Worm (Caenorhabditis elegans) whole organism, L3 larva: ENCODE measurements around the gene egl-26.

ENCODE experiments used
- R02D3.7 ChIP-seq: fragments of 150-350 bp; optimal IDR thresholded peaks from 2 replicates; lab custom pipeline; 2014; ENCODE audit warnings: missing biosample characterization, missing genetic modification characterization
- ZK546.5 ChIP-seq: sonication (generic microtip); optimal IDR thresholded peaks from 2 replicates; lab custom pipeline; 2017; ENCODE audit warnings: missing biosample characterization, missing genetic modification characterization
- ama-1 ChIP-seq: fragments of 150-350 bp; optimal IDR thresholded peaks from 2 replicates; lab custom pipeline; 2018
- ceh-16 ChIP-seq: sonication (generic microtip); optimal IDR thresholded peaks from 2 replicates; lab custom pipeline; 2017; ENCODE audit warnings: missing biosample characterization, missing genetic modification characterization
- ceh-28 ChIP-seq: fragments of 150-350 bp; optimal IDR thresholded peaks from 2 replicates; lab custom pipeline; 2014; ENCODE audit warnings: missing biosample characterization, missing genetic modification reagents, missing genetic modification characterization
- ceh-82 ChIP-seq: fragments of 150-350 bp; optimal IDR thresholded peaks from 2 replicates; lab custom pipeline; 2014; ENCODE audit warnings: missing biosample characterization, missing genetic modification characterization
- ceh-9 ChIP-seq: sonication (generic microtip); optimal IDR thresholded peaks from 2 replicates; lab custom pipeline; 2018; ENCODE audit warnings: missing biosample characterization, missing genetic modification characterization
- egl-27 ChIP-seq: sonication (generic microtip); optimal IDR thresholded peaks from 4 replicates; lab custom pipeline; 2017; ENCODE audit warnings: missing biosample characterization, missing genetic modification reagents, missing genetic modification characterization
- egl-5 ChIP-seq: fragments of 150-350 bp; optimal IDR thresholded peaks from 2 replicates; lab custom pipeline; 2017; ENCODE audit warnings: missing biosample characterization, missing genetic modification reagents, missing genetic modification characterization, inconsistent platforms
- elt-1 ChIP-seq: fragments of 150-350 bp; optimal IDR thresholded peaks from 2 replicates; lab custom pipeline; 2014; ENCODE audit warnings: missing biosample characterization, missing genetic modification characterization
- elt-2 ChIP-seq: sonication (generic microtip); optimal IDR thresholded peaks from 2 replicates; lab custom pipeline; 2016; ENCODE audit warnings: missing genetic modification reagents, mild to moderate bottlenecking, missing genetic modification characterization, missing compliant biosample characterization
- elt-3 ChIP-seq, 3 experiments: fragments of 150-350 bp in 1 of 3; sonication (generic microtip) in 2 of 3; optimal IDR thresholded peaks; 2 replicates in 2 of 3; 4 replicates in 1 of 3; lab custom pipeline; 2014 to 2017; ENCODE audit warnings: missing biosample characterization in 3 of 3, missing genetic modification characterization in 3 of 3
- fkh-10 ChIP-seq: sonication (generic microtip); optimal IDR thresholded peaks from 2 replicates; lab custom pipeline; 2017; ENCODE audit warnings: missing biosample characterization, missing genetic modification reagents, missing genetic modification characterization
- fkh-2 ChIP-seq: fragments of 150-350 bp; optimal IDR thresholded peaks from 2 replicates; lab custom pipeline; 2014; ENCODE audit warnings: missing biosample characterization, missing genetic modification reagents, missing genetic modification characterization
- fos-1 ChIP-seq: fragments of 150-350 bp; optimal IDR thresholded peaks from 2 replicates; lab custom pipeline; 2014; ENCODE audit warnings: missing biosample characterization, missing genetic modification characterization
- hmg-11 ChIP-seq: sonication (generic microtip); optimal IDR thresholded peaks from 2 replicates; lab custom pipeline; 2016; ENCODE audit warnings: missing genetic modification characterization, missing compliant biosample characterization
- jun-1 ChIP-seq: fragments of 150-350 bp; optimal IDR thresholded peaks from 2 replicates; lab custom pipeline; 2014; ENCODE audit warnings: missing biosample characterization, missing genetic modification reagents, missing genetic modification characterization
- lin-15B ChIP-seq: fragments of 150-350 bp; optimal IDR thresholded peaks from 2 replicates; lab custom pipeline; 2014; ENCODE audit warnings: missing biosample characterization, missing genetic modification characterization
- lin-39 ChIP-seq: fragments of 150-350 bp; optimal IDR thresholded peaks from 2 replicates; lab custom pipeline; 2018; ENCODE audit warnings: missing biosample characterization, missing genetic modification reagents, missing genetic modification characterization
- mml-1 ChIP-seq: fragments of 150-350 bp; sonication (generic microtip); optimal IDR thresholded peaks from 3 replicates; lab custom pipeline; 2014; ENCODE audit warnings: missing biosample characterization, missing genetic modification characterization
- nfya-1 ChIP-seq: sonication (generic microtip); optimal IDR thresholded peaks from 2 replicates; lab custom pipeline; 2017; ENCODE audit warnings: missing genetic modification characterization, mild to moderate bottlenecking, missing compliant biosample characterization, antibody characterized with exemption, moderate library complexity; ENCODE audit not compliant: insufficient read depth
- nhr-11 ChIP-seq: fragments of 150-350 bp; optimal IDR thresholded peaks from 2 replicates; lab custom pipeline; 2014; ENCODE audit warnings: missing biosample characterization, missing genetic modification characterization
- nhr-12 ChIP-seq: fragments of 150-350 bp; optimal IDR thresholded peaks from 2 replicates; lab custom pipeline; 2014; ENCODE audit warnings: missing biosample characterization, missing genetic modification characterization
- nhr-23 ChIP-seq: fragments of 150-350 bp; optimal IDR thresholded peaks from 2 replicates; lab custom pipeline; 2014; ENCODE audit warnings: missing biosample characterization, missing genetic modification reagents, missing genetic modification characterization
- nhr-237 ChIP-seq: fragments of 150-350 bp; optimal IDR thresholded peaks from 2 replicates; lab custom pipeline; 2014; ENCODE audit warnings: missing biosample characterization, missing genetic modification characterization
- nhr-25 ChIP-seq: sonication (generic microtip); optimal IDR thresholded peaks from 2 replicates; lab custom pipeline; 2017; ENCODE audit warnings: missing biosample characterization, missing genetic modification characterization
- nhr-28 ChIP-seq: fragments of 150-350 bp; optimal IDR thresholded peaks from 2 replicates; lab custom pipeline; 2014; ENCODE audit warnings: missing biosample characterization, missing genetic modification characterization
- nhr-43 ChIP-seq: sonication (generic microtip); optimal IDR thresholded peaks from 2 replicates; lab custom pipeline; 2016; ENCODE audit warnings: mild to moderate bottlenecking, missing genetic modification characterization, missing compliant biosample characterization; ENCODE audit not compliant: poor library complexity, severe bottlenecking
- nhr-67 ChIP-seq: fragments of 150-350 bp; optimal IDR thresholded peaks from 2 replicates; lab custom pipeline; 2014; ENCODE audit warnings: missing biosample characterization, missing genetic modification characterization
- pha-4 ChIP-seq: fragments of 150-350 bp; optimal IDR thresholded peaks from 2 replicates; lab custom pipeline; 2014; ENCODE audit warnings: missing biosample characterization, missing genetic modification reagents, missing genetic modification characterization
- pqm-1 ChIP-seq: fragments of 150-350 bp; optimal IDR thresholded peaks from 2 replicates; lab custom pipeline; 2017; ENCODE audit warnings: missing biosample characterization, missing genetic modification characterization, inconsistent platforms
- sea-2 ChIP-seq: fragments of 150-350 bp; sonication (generic microtip); optimal IDR thresholded peaks from 4 replicates; lab custom pipeline; 2014; ENCODE audit warnings: missing biosample characterization, missing genetic modification reagents, missing genetic modification characterization
- skn-1 ChIP-seq: fragments of 150-350 bp; optimal IDR thresholded peaks from 2 replicates; lab custom pipeline; 2014; ENCODE audit warnings: missing biosample characterization, missing genetic modification characterization
- snpc-4 ChIP-seq: fragments of 150-350 bp; optimal IDR thresholded peaks from 2 replicates; lab custom pipeline; 2014; ENCODE audit warnings: missing biosample characterization, missing genetic modification characterization
- unc-39 ChIP-seq: sonication (generic microtip); optimal IDR thresholded peaks from 4 replicates; lab custom pipeline; 2017; ENCODE audit warnings: missing biosample characterization, missing genetic modification characterization
- zag-1 ChIP-seq: fragments of 150-350 bp; optimal IDR thresholded peaks from 2 replicates; lab custom pipeline; 2014; ENCODE audit warnings: missing biosample characterization, missing genetic modification characterization
- ztf-11 ChIP-seq: fragments of 150-350 bp; optimal IDR thresholded peaks from 2 replicates; lab custom pipeline; 2014; ENCODE audit warnings: missing biosample characterization, missing genetic modification characterization
- ztf-4 ChIP-seq: fragments of 150-350 bp; optimal IDR thresholded peaks from 2 replicates; lab custom pipeline; 2014; ENCODE audit warnings: missing biosample characterization, missing genetic modification characterization

Gene egl-26

DNA sequence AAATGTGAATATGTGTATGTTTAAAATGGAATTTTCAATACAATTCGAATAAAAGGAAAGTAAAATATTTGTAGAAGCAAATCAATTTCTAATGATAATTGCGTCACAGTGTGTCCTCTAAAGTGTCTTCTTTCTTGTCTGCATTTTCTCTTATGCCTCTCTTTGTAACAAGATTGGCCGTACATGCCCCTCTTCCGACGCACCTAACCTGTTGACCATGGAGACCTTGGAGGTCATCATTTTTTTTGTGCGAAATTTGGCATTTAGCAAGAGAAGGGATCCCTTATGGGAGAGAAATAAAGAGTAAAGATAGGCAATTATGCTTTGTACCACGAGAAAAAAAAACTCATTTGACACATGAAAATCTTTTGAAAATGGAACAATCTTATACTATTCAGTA lies 41.2 kb upstream of the egl-26 start, which contains the start of gene F23F1.4:
Gene F23F1.4, minus strand, starts transcription at position 141 of the 400 bp plus-strand sequence.
- peak; percentile 62 for TF ChIP-seq nhr-25 (tag; lab: Kevin White, UChicago)
- TF ChIP-seq skn-1 (tag; lab: Kevin White, UChicago), result no peak

DNA sequence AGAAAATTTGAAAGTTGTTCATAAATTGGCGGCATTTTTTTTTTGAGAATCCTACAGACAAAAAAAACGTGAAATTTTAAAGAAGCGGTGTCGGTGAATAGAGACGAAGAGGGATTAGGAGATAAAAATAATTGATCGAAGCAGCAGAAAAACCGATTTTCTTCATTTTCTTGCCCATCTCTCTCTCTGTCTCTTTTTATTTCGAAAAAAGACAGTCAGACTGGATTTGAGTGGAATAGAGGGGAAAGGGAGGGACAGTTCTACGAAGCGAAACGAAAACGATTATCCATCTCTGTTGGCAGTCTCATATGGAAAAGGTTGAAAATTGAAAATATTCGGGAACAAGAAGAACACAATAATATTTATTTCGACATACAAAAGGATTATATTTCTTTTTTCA lies 39.9 kb upstream of the egl-26 start:
- no peak for TF ChIP-seq fkh-2 (tag; lab: Kevin White, UChicago)
- no peak for TF ChIP-seq ceh-16 (tag; lab: Kevin White, UChicago)
- TF ChIP-seq nhr-43, result no peak
- no peak for TF ChIP-seq nhr-23 (tag; lab: Kevin White, UChicago)
- no peak for TF ChIP-seq elt-2 (tag; lab: Kevin White, UChicago)
- TF ChIP-seq nhr-25 (tag; lab: Kevin White, UChicago), result peak; percentile 45
- no peak for TF ChIP-seq ceh-82

- no peak for TF ChIP-seq nhr-25 (tag; lab: Kevin White, UChicago)
- TF ChIP-seq R02D3.7, result peak; percentile 58
- no peak for TF ChIP-seq nhr-237 (tag; lab: Kevin White, UChicago)
- TF ChIP-seq ztf-4 (tag; lab: Kevin White, UChicago), result no peak
- TF ChIP-seq snpc-4 (tag; lab: Kevin White, UChicago), result no peak
- no peak for TF ChIP-seq nhr-11 (tag; lab: Kevin White, UChicago)
- no peak for TF ChIP-seq nhr-67 (tag; lab: Kevin White, UChicago)
- peak; percentile 2 for TF ChIP-seq lin-39 (tag; lab: Kevin White, UChicago)
- TF ChIP-seq pha-4, result no peak
- TF ChIP-seq sea-2, result no peak
- TF ChIP-seq nfya-1, result peak; percentile 41
- TF ChIP-seq nhr-28 (tag; lab: Kevin White, UChicago), result no peak
- peak; percentile 38 for TF ChIP-seq lin-15B (tag; lab: Kevin White, UChicago)
- peak; percentile 44 for TF ChIP-seq ceh-28
- TF ChIP-seq, all 47 proteins: peak for 5
These were observed 37.9 kb upstream of the egl-26 start, which contains the start of the genes F23F1.5 and fbxc-54 for ce11 chrII:31521-31920. Gene F23F1.5, minus strand, starts transcription at chrII:31584. Gene fbxc-54, plus strand, starts transcription at chrII:31719.

ce11 chrII:33904-34303 lies 35.5 kb upstream of the egl-26 start, which contains the start of gene F23F1.2:
Gene F23F1.2, plus strand, starts transcription at chrII:34204.
- TF ChIP-seq lin-15B (tag; lab: Kevin White, UChicago) (no peak), mml-1 (tag; lab: Kevin White, UChicago) (no peak), ceh-9 (tag; lab: Kevin White, UChicago) (no peak), nhr-11 (tag; lab: Kevin White, UChicago) (no peak), nhr-12 (tag; lab: Kevin White, UChicago) (no peak), zag-1 (no peak), ZK546.5 (tag; lab: Kevin White, UChicago) (no peak), sea-2 (no peak), egl-5 (tag; lab: Kevin White, UChicago) (no peak), elt-3 (tag; optimal IDR thresholded peaks at IDR 0.05; lab: Kevin White, UChicago) (no peak), nhr-67 (tag; lab: Kevin White, UChicago) (no peak), nfya-1 (no peak), pqm-1 (tag; lab: Kevin White, UChicago) (no peak), unc-39 (tag; lab: Kevin White, UChicago) (no peak), nhr-25 (tag; lab: Kevin White, UChicago) (no peak), fos-1 (tag; lab: Kevin White, UChicago) (no peak), fkh-10 (GFP tag; lab: Kevin White, UChicago) (no peak), jun-1 (no peak), ceh-82 (no peak), ceh-28 (no peak)

DNA sequence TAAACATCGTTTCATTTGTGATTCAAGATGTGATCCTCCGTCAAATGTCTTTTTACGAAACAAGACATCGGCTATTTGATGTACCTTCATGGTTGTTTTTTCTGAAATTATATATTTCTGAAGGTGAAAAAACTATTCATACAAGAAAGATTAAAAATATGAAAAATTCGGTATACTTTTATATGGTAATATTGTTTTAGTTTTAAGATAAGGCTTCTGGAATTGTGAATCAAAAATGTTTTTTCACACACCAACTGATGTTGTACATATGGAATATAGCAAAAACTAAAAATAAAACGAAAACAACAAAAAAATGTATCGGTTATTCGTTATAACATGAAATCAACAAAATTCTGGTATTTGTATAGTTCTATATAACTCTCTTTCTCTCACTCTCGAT lies 32.2 kb upstream of the egl-26 start, which contains the start of gene F23F1.6:
Gene F23F1.6, minus strand, starts transcription at position 101 of the 400 bp plus-strand sequence.
- no peak for TF ChIP-seq fkh-2 (tag; lab: Kevin White, UChicago)
- no peak for TF ChIP-seq egl-27 (tag; lab: Kevin White, UChicago)
- no peak for TF ChIP-seq fkh-10 (GFP tag; lab: Kevin White, UChicago)
- no peak for TF ChIP-seq ztf-11 (tag; lab: Kevin White, UChicago)
- TF ChIP-seq ztf-4 (tag; lab: Kevin White, UChicago), result no peak
- TF ChIP-seq ceh-28, result no peak
- no peak for TF ChIP-seq sea-2
- no peak for TF ChIP-seq hmg-11 (tag; lab: Kevin White, UChicago)
- TF ChIP-seq ceh-9 (tag; lab: Kevin White, UChicago), result no peak
- TF ChIP-seq nhr-23 (tag; lab: Kevin White, UChicago), result no peak
- no peak for TF ChIP-seq fos-1 (tag; lab: Kevin White, UChicago)
- TF ChIP-seq nfya-1, result no peak
- no peak for TF ChIP-seq nhr-12 (tag; lab: Kevin White, UChicago)
- no peak for TF ChIP-seq elt-1 (tag; lab: Kevin White, UChicago)
- no peak for TF ChIP-seq ama-1 (lab: Kevin White, UChicago)
- TF ChIP-seq nhr-25 (tag; lab: Kevin White, UChicago), result no peak
- TF ChIP-seq lin-15B (tag; lab: Kevin White, UChicago), result no peak
